Fruit fly (Drosophila melanogaster): ENCODE results near the gene Syx17.

Syx17 gene

dm6 chr3L:4440153-4440552, 36.9 kb downstream of the Syx17 start:
- TF ChIP-seq Myc (optimal IDR thresholded peaks at IDR 0.05) = peak; percentile 51
- no peak for TF ChIP-seq Vsx2 (GFP tag; optimal IDR thresholded peaks at IDR 0.05; ENCODE audit: partially characterized antibody)
- no peak for TF ChIP-seq jim (GFP tag; optimal IDR thresholded peaks at IDR 0.05)

- TF ChIP-seq ey (GFP tag; optimal IDR thresholded peaks at IDR 0.05) (no peak), brk (GFP tag; optimal IDR thresholded peaks at IDR 0.05) (no peak), OdsH (GFP tag; optimal IDR thresholded peaks at IDR 0.05) (no peak), Hr78 (GFP tag; optimal IDR thresholded peaks at IDR 0.05) (no peak), sv (GFP tag; optimal IDR thresholded peaks at IDR 0.05) (no peak)
These were observed 38.9 kb downstream of the Syx17 start for dm6 chr3L:4442168-4442567.

- TF ChIP-seq foxo (GFP tag; optimal IDR thresholded peaks at IDR 0.05) (no peak), jim (GFP tag; optimal IDR thresholded peaks at IDR 0.05) (no peak), dl (GFP tag; optimal IDR thresholded peaks at IDR 0.05; ENCODE audit: insufficient read depth in 1 of 2, partially characterized antibody in 2 of 2) (no peak), N (GFP tag; optimal IDR thresholded peaks at IDR 0.05) (no peak), tai (GFP tag; optimal IDR thresholded peaks at IDR 0.05) (no peak), Mio (GFP tag; optimal IDR thresholded peaks at IDR 0.05) (no peak), lola (GFP tag; optimal IDR thresholded peaks at IDR 0.05) (no peak), pan (optimal IDR thresholded peaks at IDR 0.05) (no peak), Vsx2 (GFP tag; optimal IDR thresholded peaks at IDR 0.05; ENCODE audit: partially characterized antibody) (no peak), psq (GFP tag; optimal IDR thresholded peaks at IDR 0.05) (no peak), Myc (optimal IDR thresholded peaks at IDR 0.05) (no peak), Jra (GFP tag; optimal IDR thresholded peaks at IDR 0.05) (no peak), rgr (GFP tag; optimal IDR thresholded peaks at IDR 0.05) (no peak), HLH106 (tag; optimal IDR thresholded peaks at IDR 0.05) (no peak)
These were observed 42.5 kb downstream of the Syx17 start for dm6 chr3L:4445824-4446223.

- TF ChIP-seq ey (GFP tag; optimal IDR thresholded peaks at IDR 0.05) = no peak
- TF ChIP-seq N (GFP tag; optimal IDR thresholded peaks at IDR 0.05) = no peak
- no peak for TF ChIP-seq brk (GFP tag; optimal IDR thresholded peaks at IDR 0.05)
- TF ChIP-seq sv (GFP tag; optimal IDR thresholded peaks at IDR 0.05) = no peak
- TF ChIP-seq Hnf4 (GFP tag; optimal IDR thresholded peaks at IDR 0.05) = no peak
- no peak for TF ChIP-seq CG9705 (GFP tag; optimal IDR thresholded peaks at IDR 0.05)
- no peak for TF ChIP-seq fru (GFP tag; optimal IDR thresholded peaks at IDR 0.05)
- TF ChIP-seq foxo (GFP tag; optimal IDR thresholded peaks at IDR 0.05) = no peak
- no peak for TF ChIP-seq dl (GFP tag; optimal IDR thresholded peaks at IDR 0.05; ENCODE audit: insufficient read depth in 1 of 2, partially characterized antibody in 2 of 2)
- TF ChIP-seq pan (optimal IDR thresholded peaks at IDR 0.05) = no peak
- TF ChIP-seq Jra (GFP tag; optimal IDR thresholded peaks at IDR 0.05) = no peak
- TF ChIP-seq Dfd (GFP tag; optimal IDR thresholded peaks at IDR 0.05) = no peak
- TF ChIP-seq Abd-B (GFP tag; optimal IDR thresholded peaks at IDR 0.05) = no peak
- TF ChIP-seq Myc (optimal IDR thresholded peaks at IDR 0.05) = no peak
- no peak for TF ChIP-seq OdsH (GFP tag; optimal IDR thresholded peaks at IDR 0.05)
These were observed 43.0 kb downstream of the Syx17 start, which contains the start of gene CG12607 for dm6 chr3L:4446273-4446672. TSS of gene CG12607 (plus strand) at chr3L:4446573.

- no peak for TF ChIP-seq foxo (GFP tag; optimal IDR thresholded peaks at IDR 0.05)
- no peak for TF ChIP-seq pan (optimal IDR thresholded peaks at IDR 0.05)
- TF ChIP-seq Hr78 (GFP tag; optimal IDR thresholded peaks at IDR 0.05) = no peak
- TF ChIP-seq CrebA (GFP tag; optimal IDR thresholded peaks at IDR 0.05; ENCODE audit: borderline replicate concordance) = no peak
- TF ChIP-seq Vsx2 (GFP tag; optimal IDR thresholded peaks at IDR 0.05; ENCODE audit: partially characterized antibody) = no peak
These were observed 43.9 kb downstream of the Syx17 start for dm6 chr3L:4447229-4447628.
